Worm (Caenorhabditis elegans) whole organism, midembryonic: ENCODE measurements around the gene K02A6.1.

ENCODE experiments used
- T22C8.4 ChIP-seq: fragments of 200-800 bp; sonication (Bioruptor generic); IDR thresholded peaks from 2 replicates; pipeline ENCODE4 v1.3.6; 2022; ENCODE audit warnings: missing genetic modification characterization, missing compliant biosample characterization
- cog-1 ChIP-seq: sonication (generic microtip); optimal IDR thresholded peaks from 2 replicates; lab custom pipeline; 2016; ENCODE audit warnings: missing genetic modification characterization, missing compliant biosample characterization
- flt-1 ChIP-seq: fragments of 200-800 bp; sonication (Bioruptor generic); IDR thresholded peaks from 2 replicates; pipeline ENCODE4 v1.3.6; 2022; ENCODE audit warnings: missing genetic modification characterization, missing compliant biosample characterization
- klf-2 ChIP-seq: fragments of 200-800 bp; sonication (Bioruptor generic); conservative IDR thresholded peaks from 2 replicates; pipeline ENCODE4 v1.3.6; 2022; ENCODE audit warnings: missing genetic modification reagents, missing genetic modification characterization, missing compliant biosample characterization
- med-1 ChIP-seq: sonication (generic microtip); optimal IDR thresholded peaks from 2 replicates; lab custom pipeline; 2017; ENCODE audit warnings: missing genetic modification characterization, mild to moderate bottlenecking, missing compliant biosample characterization, antibody characterized with exemption, missing genetic modification reagents; ENCODE audit not compliant: insufficient read depth
- tab-1 ChIP-seq: fragments of 200-800 bp; sonication (Bioruptor generic); IDR thresholded peaks from 2 replicates; pipeline ENCODE4 v1.3.6; 2022; ENCODE audit warnings: missing genetic modification characterization, missing compliant biosample characterization
- ztf-23 ChIP-seq: fragments of 200-800 bp; sonication (Bioruptor generic); IDR thresholded peaks from 2 replicates; pipeline ENCODE4 v1.3.6; 2022; ENCODE audit warnings: missing genetic modification reagents, missing genetic modification characterization, missing compliant biosample characterization
- ztf-29 ChIP-seq: fragments of 200-800 bp; sonication (Bioruptor generic); IDR thresholded peaks from 2 replicates; pipeline ENCODE4 v1.3.6; 2022; ENCODE audit warnings: missing genetic modification reagents, missing genetic modification characterization, missing compliant biosample characterization

ce11 chrX:8173610-8174009 lies 45.9 kb upstream of the K02A6.1 start, which contains the start of gene C17H11.1:
- TF ChIP-seq med-1 (GFP tag; lab: Kevin White, UChicago) (no peak), flt-1 (GFP tag; lab: Robert Waterston, UW) (no peak), tab-1 (GFP tag; lab: Robert Waterston, UW) (no peak), T22C8.4 (GFP tag; lab: Robert Waterston, UW) (no peak), ztf-23 (GFP tag; lab: Robert Waterston, UW) (no peak), cog-1 (tag; lab: Kevin White, UChicago) (no peak), ztf-29 (no peak), klf-2 (GFP tag; lab: Robert Waterston, UW) (no peak)
